Fruit fly (Drosophila melanogaster) whole organism, embryonic: ENCODE data around the gene Nulp1.

ENCODE experiments used
- Blimp-1 ChIP-seq: fragments of 200-800 bp; sonication (Bioruptor generic); optimal IDR thresholded peaks from 3 replicates; lab custom pipeline; 2018; ENCODE audit warnings: missing biosample characterization, missing genetic modification characterization, mild to moderate bottlenecking, moderate library complexity, missing genetic modification reagents
- CG10209 ChIP-seq: fragments of 200-800 bp; sonication (Bioruptor generic); optimal IDR thresholded peaks from 3 replicates; lab custom pipeline; 2017; ENCODE audit warnings: missing biosample characterization, mild to moderate bottlenecking, missing genetic modification characterization, missing genetic modification reagents
- CG10267 ChIP-seq: fragments of 200-800 bp; sonication (Bioruptor generic); optimal IDR thresholded peaks from 2 replicates; lab custom pipeline; 2018; ENCODE audit warnings: missing biosample characterization, mild to moderate bottlenecking, missing genetic modification characterization, moderate library complexity
- CG11398 ChIP-seq: fragments of 200-800 bp; sonication (Bioruptor generic); optimal IDR thresholded peaks from 2 replicates; lab custom pipeline; 2016; ENCODE audit warnings: missing biosample characterization, missing genetic modification characterization
- CG11456 ChIP-seq: fragments of 200-800 bp; sonication (Bioruptor generic); IDR thresholded peaks from 3 replicates; pipeline ENCODE4 v1.3.6; 2022; ENCODE audit warnings: missing biosample characterization, missing genetic modification characterization
- CG12155 ChIP-seq: fragments of 200-800 bp; sonication (Bioruptor generic); optimal IDR thresholded peaks from 3 replicates; lab custom pipeline; 2016; ENCODE audit warnings: missing biosample characterization, missing genetic modification characterization
- CG12769 ChIP-seq: fragments of 200-800 bp; sonication (Bioruptor generic); optimal IDR thresholded peaks from 2 replicates; lab custom pipeline; 2019; ENCODE audit warnings: missing biosample characterization, mild to moderate bottlenecking, missing genetic modification characterization, moderate library complexity
- CG15514 ChIP-seq: fragments of 200-800 bp; sonication (Bioruptor generic); optimal IDR thresholded peaks from 3 replicates; lab custom pipeline; 2017; ENCODE audit warnings: missing biosample characterization, missing genetic modification characterization, mild to moderate bottlenecking, moderate library complexity, missing genetic modification reagents
- CG1647 ChIP-seq: fragments of 200-800 bp; sonication (Bioruptor generic); optimal IDR thresholded peaks from 3 replicates; lab custom pipeline; 2016; ENCODE audit warnings: missing biosample characterization, missing genetic modification characterization
- CG16815 ChIP-seq: fragments of 200-800 bp; sonication (Bioruptor generic); optimal IDR thresholded peaks from 3 replicates; lab custom pipeline; 2017; ENCODE audit warnings: missing biosample characterization, mild to moderate bottlenecking, missing genetic modification characterization
- CG16863 ChIP-seq: fragments of 200-800 bp; sonication (Bioruptor generic); optimal IDR thresholded peaks from 3 replicates; lab custom pipeline; 2016; ENCODE audit warnings: missing biosample characterization, missing genetic modification characterization
- CG3065 ChIP-seq: fragments of 200-800 bp; sonication (Bioruptor generic); optimal IDR thresholded peaks from 2 replicates; lab custom pipeline; 2016; ENCODE audit warnings: missing biosample characterization, missing genetic modification characterization
- CG31224 ChIP-seq: fragments of 200-800 bp; sonication (Bioruptor generic); IDR thresholded peaks from 2 replicates; pipeline ENCODE4 v1.3.6; 2022; ENCODE audit warnings: missing biosample characterization, missing genetic modification characterization
- CG31441 ChIP-seq: fragments of 200-800 bp; sonication (Bioruptor generic); IDR thresholded peaks from 2 replicates; pipeline ENCODE4 v1.3.6; 2022; ENCODE audit warnings: missing biosample characterization, missing genetic modification characterization
- CG3838 ChIP-seq: fragments of 200-800 bp; sonication (Bioruptor generic); optimal IDR thresholded peaks from 3 replicates; lab custom pipeline; 2016; ENCODE audit warnings: missing biosample characterization, missing genetic modification characterization
- CG42726 ChIP-seq: fragments of 200-800 bp; sonication (Bioruptor generic); IDR thresholded peaks from 2 replicates; pipeline ENCODE4 v1.3.6; 2022; ENCODE audit warnings: missing biosample characterization, missing genetic modification characterization; ENCODE audit not compliant: partially characterized antibody
- CG7786 ChIP-seq: fragments of 200-800 bp; sonication (Bioruptor generic); optimal IDR thresholded peaks from 2 replicates; lab custom pipeline; 2016; ENCODE audit warnings: missing biosample characterization, missing genetic modification characterization
- CG7928 ChIP-seq: fragments of 200-800 bp; sonication (Bioruptor generic); optimal IDR thresholded peaks from 2 replicates; lab custom pipeline; 2017; ENCODE audit warnings: missing biosample characterization, mild to moderate bottlenecking, missing genetic modification characterization
- CG9817 ChIP-seq: fragments of 200-800 bp; sonication (Bioruptor generic); optimal IDR thresholded peaks from 2 replicates; lab custom pipeline; 2018; ENCODE audit warnings: missing biosample characterization, mild to moderate bottlenecking, missing genetic modification characterization, moderate library complexity
- Doc2 ChIP-seq: fragments of 200-800 bp; sonication (Bioruptor generic); IDR thresholded peaks from 2 replicates; pipeline ENCODE4 v1.3.6; 2022; ENCODE audit warnings: missing biosample characterization, missing genetic modification characterization
- GATAe ChIP-seq: fragments of 200-800 bp; sonication (Bioruptor generic); conservative IDR thresholded peaks from 2 replicates; pipeline ENCODE4 v1.3.6; 2022; ENCODE audit warnings: missing biosample characterization, missing genetic modification characterization
- Hmr ChIP-seq: fragments of 200-800 bp; sonication (Bioruptor generic); optimal IDR thresholded peaks from 3 replicates; lab custom pipeline; 2017; ENCODE audit warnings: mild to moderate bottlenecking, missing biosample characterization, missing genetic modification reagents, missing genetic modification characterization
- Hmx ChIP-seq: fragments of 200-800 bp; sonication (Bioruptor generic); optimal IDR thresholded peaks from 2 replicates; lab custom pipeline; 2016; ENCODE audit warnings: missing biosample characterization, missing genetic modification characterization
- Hsf ChIP-seq: fragments of 200-800 bp; sonication (Bioruptor generic); optimal IDR thresholded peaks from 3 replicates; lab custom pipeline; 2016; ENCODE audit warnings: missing biosample characterization, missing genetic modification characterization
- MESR4 ChIP-seq: fragments of 200-800 bp; sonication (Bioruptor generic); optimal IDR thresholded peaks from 2 replicates; lab custom pipeline; 2018; ENCODE audit warnings: missing biosample characterization, mild to moderate bottlenecking, missing genetic modification characterization, moderate library complexity
- MTF-1 ChIP-seq: fragments of 200-800 bp; sonication (Bioruptor generic); optimal IDR thresholded peaks from 2 replicates; lab custom pipeline; 2018; ENCODE audit warnings: missing biosample characterization, mild to moderate bottlenecking, missing genetic modification characterization, borderline replicate concordance
- Med ChIP-seq: fragments of 200-800 bp; sonication (Bioruptor generic); peaks from one replicate; lab custom pipeline; 2016; ENCODE audit warnings: missing biosample characterization, missing genetic modification characterization, mild to moderate bottlenecking, inconsistent platforms, moderate library complexity
- Ravus ChIP-seq: fragments of 200-800 bp; sonication (Bioruptor generic); IDR thresholded peaks from 2 replicates; pipeline ENCODE4 v1.3.6; 2022; ENCODE audit warnings: missing biosample characterization, missing genetic modification characterization
- TFAM ChIP-seq: fragments of 200-800 bp; sonication (Bioruptor generic); optimal IDR thresholded peaks from 2 replicates; lab custom pipeline; 2017; ENCODE audit warnings: missing biosample characterization, missing genetic modification characterization, inconsistent platforms
- Xbp1 ChIP-seq: fragments of 200-800 bp; sonication (Bioruptor generic); optimal IDR thresholded peaks from 3 replicates; lab custom pipeline; 2016; ENCODE audit warnings: missing biosample characterization, mild to moderate bottlenecking, missing genetic modification characterization
- aop ChIP-seq: fragments of 200-800 bp; sonication (Bioruptor generic); IDR thresholded peaks from 2 replicates; pipeline ENCODE4 v1.3.6; 2022; ENCODE audit warnings: missing biosample characterization, missing genetic modification characterization
- ash1 ChIP-seq: fragments of 200-800 bp; sonication (Bioruptor generic); optimal IDR thresholded peaks from 2 replicates; lab custom pipeline; 2018; ENCODE audit warnings: missing biosample characterization, mild to moderate bottlenecking, missing genetic modification characterization
- ato ChIP-seq: fragments of 200-800 bp; sonication (Bioruptor generic); IDR thresholded peaks from 2 replicates; pipeline ENCODE4 v1.3.6; 2022; ENCODE audit warnings: missing biosample characterization, missing genetic modification characterization; ENCODE audit not compliant: partially characterized antibody
- caup ChIP-seq: fragments of 200-800 bp; sonication (Bioruptor generic); optimal IDR thresholded peaks from 3 replicates; lab custom pipeline; 2017; ENCODE audit warnings: missing biosample characterization, mild to moderate bottlenecking, missing genetic modification characterization, moderate library complexity; ENCODE audit not compliant: severe bottlenecking
- chm ChIP-seq: fragments of 200-800 bp; sonication (Bioruptor generic); IDR thresholded peaks from 2 replicates; pipeline ENCODE4 v1.3.6; 2022; ENCODE audit warnings: missing biosample characterization, missing genetic modification characterization
- ci ChIP-seq: fragments of 200-800 bp; sonication (Bioruptor generic); IDR thresholded peaks from 3 replicates; pipeline ENCODE4 v1.3.6; 2022; ENCODE audit warnings: missing biosample characterization, missing genetic modification characterization
- dm ChIP-seq: fragments of 200-800 bp; sonication (Bioruptor generic); optimal IDR thresholded peaks from 3 replicates; lab custom pipeline; 2016; ENCODE audit warnings: missing biosample characterization, missing genetic modification characterization
- dysf ChIP-seq: fragments of 200-800 bp; sonication (Bioruptor generic); IDR thresholded peaks from 3 replicates; pipeline ENCODE4 v1.3.6; 2022; ENCODE audit warnings: missing biosample characterization, missing genetic modification characterization
- esg ChIP-seq: fragments of 200-800 bp; sonication (Bioruptor generic); conservative IDR thresholded peaks from 2 replicates; pipeline ENCODE4 v1.3.6; 2022; ENCODE audit warnings: missing biosample characterization, missing genetic modification characterization
- eve ChIP-seq, 2 experiments: fragments of >200 bp; optimal IDR thresholded peaks; 2 replicates each; lab custom pipeline; 2017; ENCODE audit warnings: missing biosample characterization in 2 of 2, missing genetic modification characterization in 2 of 2
- ftz-f1 ChIP-seq: fragments of 200-800 bp; sonication (Bioruptor generic); optimal IDR thresholded peaks from 2 replicates; lab custom pipeline; 2016; ENCODE audit warnings: missing biosample characterization, missing genetic modification characterization
- h ChIP-seq: fragments of >200 bp; optimal IDR thresholded peaks from 2 replicates; lab custom pipeline; 2017
- hb ChIP-seq: fragments of 200-800 bp; sonication (Bioruptor generic); IDR thresholded peaks from 3 replicates; pipeline ENCODE4 v1.3.6; 2022; ENCODE audit warnings: missing biosample characterization, missing genetic modification characterization; ENCODE audit not compliant: partially characterized antibody
- her ChIP-seq: fragments of 200-800 bp; sonication (Bioruptor generic); optimal IDR thresholded peaks from 2 replicates; lab custom pipeline; 2016; ENCODE audit warnings: missing biosample characterization, missing genetic modification characterization
- jing ChIP-seq: fragments of 200-800 bp; sonication (Bioruptor generic); optimal IDR thresholded peaks from 2 replicates; lab custom pipeline; 2018; ENCODE audit warnings: missing biosample characterization, mild to moderate bottlenecking, missing genetic modification characterization
- knrl ChIP-seq: fragments of 200-800 bp; sonication (Bioruptor generic); IDR thresholded peaks from 3 replicates; pipeline ENCODE4 v1.3.6; 2022; ENCODE audit warnings: missing biosample characterization, missing genetic modification characterization; ENCODE audit not compliant: partially characterized antibody
- lab ChIP-seq: fragments of 200-800 bp; sonication (Bioruptor generic); optimal IDR thresholded peaks from 3 replicates; lab custom pipeline; 2017; ENCODE audit warnings: missing biosample characterization, missing genetic modification characterization, mild to moderate bottlenecking, moderate library complexity, missing genetic modification reagents
- pros ChIP-seq: fragments of 200-800 bp; sonication (Bioruptor generic); optimal IDR thresholded peaks from 3 replicates; lab custom pipeline; 2019; ENCODE audit warnings: missing biosample characterization, mild to moderate bottlenecking, missing genetic modification characterization, moderate library complexity
- slbo ChIP-seq: fragments of 200-800 bp; sonication (Bioruptor generic); IDR thresholded peaks from 2 replicates; pipeline ENCODE4 v1.3.6; 2022; ENCODE audit warnings: missing biosample characterization, missing genetic modification characterization
- slou ChIP-seq: fragments of 200-800 bp; sonication (Bioruptor generic); optimal IDR thresholded peaks from 3 replicates; lab custom pipeline; 2016; ENCODE audit warnings: missing biosample characterization, missing genetic modification characterization
- vvl ChIP-seq: fragments of 200-800 bp; sonication (Bioruptor generic); IDR thresholded peaks from 2 replicates; pipeline ENCODE4 v1.3.6; 2022; ENCODE audit warnings: missing biosample characterization, missing genetic modification characterization
- wdn ChIP-seq: fragments of 200-800 bp; sonication (Bioruptor generic); IDR thresholded peaks from 2 replicates; pipeline ENCODE4 v1.3.6; 2022; ENCODE audit warnings: missing biosample characterization, missing genetic modification characterization

The Nulp1 gene

DNA sequence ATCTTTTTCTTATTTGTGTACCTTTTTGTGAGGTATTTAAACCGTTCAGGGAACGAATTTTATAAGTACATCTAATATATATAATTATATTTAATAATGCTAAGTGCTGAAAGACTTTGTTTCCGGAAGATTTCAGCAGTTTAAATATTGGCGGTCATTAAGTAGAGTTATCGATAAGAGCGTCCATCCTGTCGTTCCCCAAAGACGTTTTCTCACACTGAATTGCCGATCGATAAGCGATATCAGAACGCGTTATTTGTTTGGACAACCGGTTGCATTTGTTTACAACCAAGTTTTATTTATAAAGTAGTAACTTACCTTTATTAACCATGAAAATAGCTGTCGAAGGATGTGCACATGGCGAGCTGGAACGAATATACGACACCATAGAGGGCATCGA lies 11.4 kb downstream of the Nulp1 start, which contains the start of gene ldbr (continued):
- TF ChIP-seq TFAM (no peak), jing (GFP tag; lab: Kevin White, UChicago) (no peak), dm (no peak), her (GFP tag; lab: Kevin White, UChicago) (no peak), Med (peak; percentile 86), dysf (GFP tag; lab: Robert Waterston, UW) (no peak), wdn (no peak), chm (no peak), knrl (GFP tag; lab: Robert Waterston, UW) (no peak), CG10267 (peak; percentile 94), CG16815 (GFP tag; lab: Kevin White, UChicago) (no peak), Ravus (GFP tag; lab: Robert Waterston, UW) (no peak), CG16863 (no peak), aop (GFP tag; lab: Robert Waterston, UW) (no peak), ash1 (no peak), MESR4 (GFP tag; lab: Kevin White, UChicago) (peak; percentile 31), CG3065 (no peak), Doc2 (GFP tag; lab: Robert Waterston, UW) (no peak), ato (GFP tag; lab: Robert Waterston, UW) (peak; percentile 56), CG3838 (no peak), CG31224 (GFP tag; lab: Robert Waterston, UW) (no peak), CG7786 (GFP tag; lab: Kevin White, UChicago) (no peak), Hsf (no peak), vvl (GFP tag; lab: Robert Waterston, UW) (no peak; the same call in 1 of the 2 replicates), CG10209 (GFP tag; lab: Kevin White, UChicago) (no peak), esg (GFP tag; lab: Robert Waterston, UW) (no peak), hb (GFP tag; lab: Robert Waterston, UW) (no peak; the same call in 2 of the 3 replicates), Blimp-1 (GFP tag; lab: Kevin White, UChicago) (no peak), MTF-1 (GFP tag; lab: Kevin White, UChicago) (no peak), caup (peak; percentile 15), CG7928 (GFP tag; lab: Kevin White, UChicago) (no peak), ci (GFP tag; lab: Robert Waterston, UW) (0 out of 3 replicates have a peak, but pooled peaks have one; percentile 29), CG42726 (no peak), eve (GFP tag; optimal IDR thresholded peaks at IDR 0.05; lab: Kevin White, UChicago) (no peak), CG12155 (GFP tag; lab: Kevin White, UChicago) (no peak), CG1647 (GFP tag; lab: Kevin White, UChicago) (no peak), slbo (no peak), lab (GFP tag; lab: Kevin White, UChicago) (no peak), ftz-f1 (no peak), CG15514 (peak; percentile 45), CG9817 (tag; lab: Kevin White, UChicago) (no peak), Hmr (GFP tag; lab: Kevin White, UChicago) (no peak), pros (GFP tag; lab: Kevin White, UChicago) (no peak), CG11456 (GFP tag; lab: Robert Waterston, UW) (no peak), CG11398 (GFP tag; lab: Kevin White, UChicago) (no peak), h (lab: Kevin White, UChicago) (no peak), Xbp1 (GFP tag; lab: Kevin White, UChicago) (no peak), Hmx (GFP tag; lab: Kevin White, UChicago) (no peak), GATAe (GFP tag; lab: Robert Waterston, UW) (no peak), CG12769 (no peak), slou (GFP tag; lab: Kevin White, UChicago) (no peak), CG31441 (GFP tag; lab: Robert Waterston, UW) (no peak)
